Worm (Caenorhabditis elegans) whole organism, L4 larva: ENCODE results near the gene gst-24.

Source experiments
- F26F4.8 ChIP-seq: fragments of 200-800 bp; sonication (Bioruptor generic); conservative IDR thresholded peaks from 2 replicates; pipeline ENCODE4 v1.3.6; 2022; ENCODE audit warnings: missing genetic modification characterization, missing compliant biosample characterization
- F37D6.2 ChIP-seq: sonication (generic microtip); optimal IDR thresholded peaks from 2 replicates; lab custom pipeline; 2016; ENCODE audit warnings: mild to moderate bottlenecking, missing genetic modification characterization, missing compliant biosample characterization
- F49E8.2 ChIP-seq: sonication (generic microtip); optimal IDR thresholded peaks from 2 replicates; lab custom pipeline; 2016; ENCODE audit warnings: missing compliant biosample characterization, mild to moderate bottlenecking, missing genetic modification characterization, borderline replicate concordance
- R02D3.7 ChIP-seq: fragments of 150-350 bp; sonication (generic microtip); optimal IDR thresholded peaks from 3 replicates; lab custom pipeline; 2014; ENCODE audit warnings: missing biosample characterization, missing genetic modification characterization
- T20F7.1 ChIP-seq: fragments of 200-800 bp; sonication (Bioruptor generic); optimal IDR thresholded peaks from 2 replicates; lab custom pipeline; 2018; ENCODE audit warnings: mild to moderate bottlenecking, missing genetic modification characterization, missing compliant biosample characterization
- T26A8.4 ChIP-seq: fragments of 200-800 bp; sonication (Bioruptor generic); IDR thresholded peaks from 2 replicates; pipeline ENCODE4 v1.3.6; 2022; ENCODE audit warnings: missing genetic modification characterization, missing compliant biosample characterization
- Y48G9A.11 ChIP-seq: fragments of 200-800 bp; sonication (Bioruptor generic); IDR thresholded peaks from 2 replicates; pipeline ENCODE4 v1.3.6; 2022; ENCODE audit warnings: missing genetic modification reagents, missing genetic modification characterization, missing compliant biosample characterization
- Y5F2A.4 ChIP-seq: fragments of 200-800 bp; sonication (Bioruptor generic); optimal IDR thresholded peaks from 2 replicates; lab custom pipeline; 2018; ENCODE audit warnings: mild to moderate bottlenecking, missing genetic modification characterization, missing compliant biosample characterization
- ZK546.5 ChIP-seq, 2 experiments: sonication (generic microtip); optimal IDR thresholded peaks; 2 replicates each; lab custom pipeline; 2017; ENCODE audit warnings: missing biosample characterization in 2 of 2, missing genetic modification characterization in 2 of 2
- ama-1 ChIP-seq: fragments of 150-350 bp; optimal IDR thresholded peaks from 2 replicates; lab custom pipeline; 2014; ENCODE audit warnings: inconsistent platforms, mixed read lengths
- arid-1 ChIP-seq: fragments of 200-800 bp; sonication (Bioruptor generic); conservative IDR thresholded peaks from 2 replicates; pipeline ENCODE4 v1.3.6; 2022; ENCODE audit warnings: missing genetic modification reagents, missing genetic modification characterization, missing compliant biosample characterization
- ceh-28 ChIP-seq: fragments of 150-350 bp; optimal IDR thresholded peaks from 2 replicates; lab custom pipeline; 2014; ENCODE audit warnings: missing biosample characterization, missing genetic modification reagents, missing genetic modification characterization
- ceh-32 ChIP-seq: sonication (generic microtip); optimal IDR thresholded peaks from 2 replicates; lab custom pipeline; 2016; ENCODE audit warnings: mild to moderate bottlenecking, missing genetic modification characterization, missing compliant biosample characterization; ENCODE audit not compliant: poor library complexity
- cey-2 ChIP-seq: sonication (generic microtip); optimal IDR thresholded peaks from 3 replicates; lab custom pipeline; 2017; ENCODE audit warnings: missing genetic modification characterization, mild to moderate bottlenecking, missing compliant biosample characterization, antibody characterized with exemption, borderline replicate concordance; ENCODE audit not compliant: insufficient read depth
- ctbp-1 ChIP-seq: fragments of 200-800 bp; sonication (Bioruptor generic); IDR thresholded peaks from 2 replicates; pipeline ENCODE4 v1.3.6; 2022; ENCODE audit warnings: missing genetic modification reagents, missing genetic modification characterization, missing compliant biosample characterization
- daf-12 ChIP-seq: fragments of 150-350 bp; optimal IDR thresholded peaks from 2 replicates; lab custom pipeline; 2014; ENCODE audit warnings: missing biosample characterization, missing genetic modification reagents, missing genetic modification characterization
- daf-16 ChIP-seq, 3 experiments: sonication (generic microtip); optimal IDR thresholded peaks; 2 replicates each; lab custom pipeline; 2016 to 2017; ENCODE audit warnings: missing genetic modification characterization in 3 of 3, missing genetic modification reagents in 3 of 3, mild to moderate bottlenecking in 2 of 3, missing compliant biosample characterization in 2 of 3, missing biosample characterization in 1 of 3, moderate library complexity in 1 of 3
- daf-8 ChIP-seq: fragments of 200-800 bp; sonication (Bioruptor generic); IDR thresholded peaks from 2 replicates; pipeline ENCODE4 v1.3.6; 2022; ENCODE audit warnings: missing genetic modification characterization, missing compliant biosample characterization
- fkh-10 ChIP-seq: fragments of 150-350 bp; optimal IDR thresholded peaks from 2 replicates; lab custom pipeline; 2014; ENCODE audit warnings: missing biosample characterization, missing genetic modification reagents, missing genetic modification characterization
- gei-8 ChIP-seq: fragments of 200-800 bp; sonication (Bioruptor generic); optimal IDR thresholded peaks from 2 replicates; lab custom pipeline; 2018; ENCODE audit warnings: mild to moderate bottlenecking, missing genetic modification characterization, missing compliant biosample characterization
- hif-1 ChIP-seq, 2 experiments: sonication (generic microtip); optimal IDR thresholded peaks; 2 replicates each; lab custom pipeline; 2016 to 2017; ENCODE audit warnings: missing compliant biosample characterization in 2 of 2, missing genetic modification characterization in 2 of 2, missing genetic modification reagents in 2 of 2, missing genotype in 2 of 2, mild to moderate bottlenecking in 1 of 2
- hlh-11 ChIP-seq: fragments of 200-800 bp; sonication (Bioruptor generic); optimal IDR thresholded peaks from 2 replicates; lab custom pipeline; 2018; ENCODE audit warnings: mild to moderate bottlenecking, missing genetic modification characterization, missing compliant biosample characterization
- hmg-1.1 ChIP-seq: fragments of 200-800 bp; sonication (Bioruptor generic); IDR thresholded peaks from 2 replicates; pipeline ENCODE4 v1.3.6; 2022; ENCODE audit warnings: missing genetic modification reagents, missing genetic modification characterization, missing compliant biosample characterization
- jun-1 ChIP-seq: fragments of 150-350 bp; optimal IDR thresholded peaks from 2 replicates; lab custom pipeline; 2014; ENCODE audit warnings: missing biosample characterization, missing genetic modification reagents, missing genetic modification characterization
- lim-7 ChIP-seq: fragments of 200-800 bp; sonication (Bioruptor generic); IDR thresholded peaks from 2 replicates; pipeline ENCODE4 v1.3.6; 2022; ENCODE audit warnings: missing genetic modification characterization, missing compliant biosample characterization
- lin-39 ChIP-seq: fragments of 150-350 bp; optimal IDR thresholded peaks from 2 replicates; lab custom pipeline; 2014; ENCODE audit warnings: missing biosample characterization, missing genetic modification reagents, missing genetic modification characterization
- lir-3 ChIP-seq: sonication (generic microtip); optimal IDR thresholded peaks from 2 replicates; lab custom pipeline; 2016; ENCODE audit warnings: mild to moderate bottlenecking, missing genetic modification characterization, missing compliant biosample characterization
- madf-5 ChIP-seq, 2 experiments: fragments of 200-800 bp; sonication (Bioruptor generic); IDR thresholded peaks; 2 replicates each; pipeline ENCODE4 v1.3.6; 2022; ENCODE audit warnings: missing compliant biosample characterization in 2 of 2, missing genetic modification characterization in 2 of 2
- madf-9 ChIP-seq: fragments of 200-800 bp; sonication (Bioruptor generic); conservative IDR thresholded peaks from 2 replicates; pipeline ENCODE4 v1.3.6; 2022; ENCODE audit warnings: missing genetic modification reagents, missing genetic modification characterization, missing compliant biosample characterization
- mdt-29 ChIP-seq: fragments of 200-800 bp; sonication (Bioruptor generic); IDR thresholded peaks from 2 replicates; pipeline ENCODE4 v1.3.6; 2022; ENCODE audit warnings: missing genetic modification reagents, missing genetic modification characterization, missing compliant biosample characterization
- mep-1 ChIP-seq: fragments of 150-350 bp; sonication (generic microtip); optimal IDR thresholded peaks from 3 replicates; lab custom pipeline; 2014; ENCODE audit warnings: missing biosample characterization, missing genetic modification characterization
- mes-2 ChIP-seq: sonication (generic microtip); optimal IDR thresholded peaks from 2 replicates; lab custom pipeline; 2016; ENCODE audit warnings: missing genotype, mild to moderate bottlenecking, missing genetic modification characterization, missing compliant biosample characterization; ENCODE audit not compliant: poor library complexity, severe bottlenecking
- mxl-2 ChIP-seq: fragments of 200-800 bp; sonication (Bioruptor generic); conservative IDR thresholded peaks from 2 replicates; pipeline ENCODE4 v1.3.6; 2022; ENCODE audit warnings: missing genetic modification reagents, missing genetic modification characterization, missing compliant biosample characterization
- mxl-3 ChIP-seq: fragments of 200-800 bp; sonication (Bioruptor generic); optimal IDR thresholded peaks from 2 replicates; lab custom pipeline; 2018; ENCODE audit warnings: mild to moderate bottlenecking, missing genetic modification characterization, missing compliant biosample characterization
- nhr-10 ChIP-seq: fragments of 150-350 bp; optimal IDR thresholded peaks from 2 replicates; lab custom pipeline; 2014; ENCODE audit warnings: missing biosample characterization, missing genetic modification characterization
- nhr-102 ChIP-seq: sonication (generic microtip); optimal IDR thresholded peaks from 2 replicates; lab custom pipeline; 2016; ENCODE audit warnings: mild to moderate bottlenecking, missing genetic modification characterization, moderate library complexity, missing compliant biosample characterization
- nhr-28 ChIP-seq: fragments of 150-350 bp; optimal IDR thresholded peaks from 2 replicates; lab custom pipeline; 2014; ENCODE audit warnings: missing biosample characterization, missing genetic modification characterization
- nhr-48 ChIP-seq: sonication (generic microtip); optimal IDR thresholded peaks from 2 replicates; lab custom pipeline; 2016; ENCODE audit warnings: mild to moderate bottlenecking, missing genetic modification characterization, missing compliant biosample characterization
- nhr-6 ChIP-seq: fragments of 150-350 bp; optimal IDR thresholded peaks from 2 replicates; lab custom pipeline; 2014; ENCODE audit warnings: missing biosample characterization, missing genetic modification characterization
- nhr-76 ChIP-seq: fragments of 150-350 bp; optimal IDR thresholded peaks from 2 replicates; lab custom pipeline; 2014; ENCODE audit warnings: missing biosample characterization, missing genetic modification characterization
- php-3 ChIP-seq: fragments of 200-800 bp; sonication (Bioruptor generic); IDR thresholded peaks from 2 replicates; pipeline ENCODE4 v1.3.6; 2022; ENCODE audit warnings: missing genetic modification reagents, missing genetic modification characterization, missing compliant biosample characterization
- pqm-1 ChIP-seq: sonication (generic microtip); optimal IDR thresholded peaks from 2 replicates; lab custom pipeline; 2017; ENCODE audit warnings: missing biosample characterization, missing genetic modification characterization
- rbr-2 ChIP-seq: sonication (generic microtip); optimal IDR thresholded peaks from 2 replicates; lab custom pipeline; 2016; ENCODE audit warnings: missing genotype, missing genetic modification characterization, missing compliant biosample characterization
- saeg-2 ChIP-seq: fragments of 200-800 bp; sonication (Bioruptor generic); IDR thresholded peaks from 2 replicates; pipeline ENCODE4 v1.3.6; 2022; ENCODE audit warnings: missing genetic modification reagents, missing genetic modification characterization, missing compliant biosample characterization
- sdz-12 ChIP-seq: fragments of 200-800 bp; sonication (Bioruptor generic); optimal IDR thresholded peaks from 2 replicates; lab custom pipeline; 2018; ENCODE audit warnings: mild to moderate bottlenecking, missing genetic modification characterization, missing compliant biosample characterization
- skn-1 ChIP-seq: fragments of 150-350 bp; optimal IDR thresholded peaks from 2 replicates; lab custom pipeline; 2014; ENCODE audit warnings: missing biosample characterization, missing genetic modification characterization
- snpc-1.2 ChIP-seq: fragments of 200-800 bp; sonication (Bioruptor generic); IDR thresholded peaks from 2 replicates; pipeline ENCODE4 v1.3.6; 2022; ENCODE audit warnings: missing genetic modification reagents, missing genetic modification characterization, missing compliant biosample characterization
- tra-1 ChIP-seq: fragments of 200-800 bp; sonication (Bioruptor generic); IDR thresholded peaks from 2 replicates; pipeline ENCODE4 v1.3.6; 2022; ENCODE audit warnings: missing genetic modification reagents, missing genetic modification characterization, missing compliant biosample characterization
- zfp-2 ChIP-seq: sonication (generic microtip); optimal IDR thresholded peaks from 2 replicates; lab custom pipeline; 2016; ENCODE audit warnings: mild to moderate bottlenecking, missing genetic modification characterization, missing compliant biosample characterization
- zfp-3 ChIP-seq: fragments of 200-800 bp; sonication (Bioruptor generic); conservative IDR thresholded peaks from 2 replicates; pipeline ENCODE4 v1.3.6; 2022; ENCODE audit warnings: missing genetic modification reagents, missing genetic modification characterization, missing compliant biosample characterization
- zip-11 ChIP-seq: fragments of 200-800 bp; sonication (Bioruptor generic); IDR thresholded peaks from 2 replicates; pipeline ENCODE4 v1.3.6; 2022; ENCODE audit warnings: missing genetic modification characterization, missing compliant biosample characterization
- ztf-7 ChIP-seq: fragments of 150-350 bp; optimal IDR thresholded peaks from 2 replicates; lab custom pipeline; 2014; ENCODE audit warnings: missing biosample characterization, missing genetic modification characterization

The gst-24 gene

DNA sequence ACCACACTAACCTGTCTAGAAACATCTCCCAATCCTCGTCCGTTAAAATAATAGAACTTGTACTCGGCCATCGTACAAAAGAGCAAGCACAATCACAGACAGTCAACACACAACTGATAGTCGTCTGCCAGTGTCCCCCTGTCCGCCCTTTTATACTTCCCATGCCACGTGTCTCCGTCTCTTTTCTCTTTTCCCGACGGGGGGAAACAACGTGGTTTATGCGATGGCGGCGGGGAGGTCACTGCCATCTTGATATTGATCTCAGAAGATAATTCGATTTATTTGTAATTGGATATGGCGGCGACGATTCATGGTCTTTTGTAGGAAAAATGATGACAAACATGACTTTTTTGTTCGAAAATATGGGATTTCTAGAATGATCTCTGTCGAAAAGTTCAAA lies 1.5 kb downstream of the gst-24 start, which contains the start of gene gst-20 (continued):
- no peak for TF ChIP-seq nhr-10
- TF ChIP-seq ZK546.5 (tag; optimal IDR thresholded peaks at IDR 0.05; lab: Kevin White, UChicago) = no peak
- no peak for TF ChIP-seq mes-2 (tag; lab: Kevin White, UChicago)
- no peak for TF ChIP-seq daf-12 (tag; lab: Kevin White, UChicago)
- no peak for TF ChIP-seq php-3 (GFP tag; lab: Robert Waterston, UW)
- no peak for TF ChIP-seq rbr-2 (tag; lab: Kevin White, UChicago)
- no peak for TF ChIP-seq hif-1 (tag; optimal IDR thresholded peaks at IDR 0.05; lab: Kevin White, UChicago)
- no peak for TF ChIP-seq F26F4.8 (GFP tag; lab: Robert Waterston, UW)
- no peak for TF ChIP-seq daf-8 (GFP tag; lab: Robert Waterston, UW)
- TF ChIP-seq nhr-48 (tag; lab: Kevin White, UChicago) = peak; percentile 53
- TF ChIP-seq tra-1 (GFP tag; lab: Robert Waterston, UW) = no peak
- TF ChIP-seq saeg-2 (GFP tag; lab: Robert Waterston, UW) = no peak
- peak; percentile 62 for TF ChIP-seq pqm-1 (tag; lab: Kevin White, UChicago)
- TF ChIP-seq madf-9 (GFP tag; lab: Robert Waterston, UW) = no peak
- no peak for TF ChIP-seq daf-16 (GFP tag; optimal IDR thresholded peaks at IDR 0.05; lab: Kevin White, UChicago)
- peak; percentile 84 for TF ChIP-seq daf-16 (tag; optimal IDR thresholded peaks at IDR 0.05; lab: Kevin White, UChicago)
- TF ChIP-seq nhr-28 (tag; lab: Kevin White, UChicago) = peak; percentile 72
- peak; percentile 100 for TF ChIP-seq mxl-3 (GFP tag; lab: Kevin White, UChicago)
- no peak for TF ChIP-seq T26A8.4 (GFP tag; lab: Robert Waterston, UW)
- peak; percentile 50 for TF ChIP-seq nhr-102 (tag; lab: Kevin White, UChicago)
- no peak for TF ChIP-seq zfp-3
- no peak for TF ChIP-seq lin-39 (tag; lab: Kevin White, UChicago)
- peak; percentile 22 for TF ChIP-seq nhr-6
- no peak for TF ChIP-seq ctbp-1 (GFP tag; lab: Robert Waterston, UW)
- no peak for TF ChIP-seq jun-1
- TF ChIP-seq lir-3 (tag; lab: Kevin White, UChicago) = no peak
- no peak for TF ChIP-seq cey-2 (tag; lab: Kevin White, UChicago)
- no peak for TF ChIP-seq gei-8 (GFP tag; lab: Kevin White, UChicago)
- TF ChIP-seq zfp-2 = no peak
- TF ChIP-seq ama-1 (lab: Kevin White, UChicago) = no peak
- no peak for TF ChIP-seq mxl-2
- no peak for TF ChIP-seq hmg-1.1 (GFP tag; lab: Robert Waterston, UW)
- TF ChIP-seq ztf-7 (tag; lab: Kevin White, UChicago) = no peak
- no peak for TF ChIP-seq Y48G9A.11
- TF ChIP-seq ceh-32 (tag; lab: Kevin White, UChicago) = no peak
- no peak for TF ChIP-seq ceh-28
- no peak for TF ChIP-seq Y5F2A.4 (GFP tag; lab: Kevin White, UChicago)
- TF ChIP-seq mdt-29 = no peak
- TF ChIP-seq arid-1 (GFP tag; lab: Robert Waterston, UW) = no peak
- no peak for TF ChIP-seq mep-1 (tag; lab: Kevin White, UChicago)
- no peak for TF ChIP-seq madf-5 (GFP tag; IDR thresholded peaks at IDR 0.05; lab: Robert Waterston, UW)
- no peak for TF ChIP-seq R02D3.7 (tag; lab: Kevin White, UChicago)
- no peak for TF ChIP-seq zip-11 (GFP tag; lab: Robert Waterston, UW)
- TF ChIP-seq T20F7.1 = no peak
- no peak for TF ChIP-seq fkh-10 (GFP tag; lab: Kevin White, UChicago)
- TF ChIP-seq sdz-12 (GFP tag; lab: Kevin White, UChicago) = no peak
- TF ChIP-seq F49E8.2 (tag; lab: Kevin White, UChicago) = no peak
- no peak for TF ChIP-seq F37D6.2 (tag; lab: Kevin White, UChicago)
- no peak for TF ChIP-seq skn-1 (tag; lab: Kevin White, UChicago)
- TF ChIP-seq hlh-11 (tag; lab: Kevin White, UChicago) = peak; percentile 78
- no peak for TF ChIP-seq snpc-1.2
- TF ChIP-seq nhr-76 (tag; lab: Kevin White, UChicago) = no peak
- TF ChIP-seq lim-7 (GFP tag; lab: Robert Waterston, UW) = no peak
